Fruit fly (Drosophila melanogaster) S2 (cell line): Measurements from ENCODE around the gene CG34428.

Source experiments
- CG8478 ChIP-seq: fragments of >200 bp; optimal IDR thresholded peaks from 2 replicates; lab custom pipeline; 2018
- CTCF ChIP-seq, 2 experiments: fragments of >200 bp; optimal IDR thresholded peaks; 2 replicates each; lab custom pipeline; 2018

DNA sequence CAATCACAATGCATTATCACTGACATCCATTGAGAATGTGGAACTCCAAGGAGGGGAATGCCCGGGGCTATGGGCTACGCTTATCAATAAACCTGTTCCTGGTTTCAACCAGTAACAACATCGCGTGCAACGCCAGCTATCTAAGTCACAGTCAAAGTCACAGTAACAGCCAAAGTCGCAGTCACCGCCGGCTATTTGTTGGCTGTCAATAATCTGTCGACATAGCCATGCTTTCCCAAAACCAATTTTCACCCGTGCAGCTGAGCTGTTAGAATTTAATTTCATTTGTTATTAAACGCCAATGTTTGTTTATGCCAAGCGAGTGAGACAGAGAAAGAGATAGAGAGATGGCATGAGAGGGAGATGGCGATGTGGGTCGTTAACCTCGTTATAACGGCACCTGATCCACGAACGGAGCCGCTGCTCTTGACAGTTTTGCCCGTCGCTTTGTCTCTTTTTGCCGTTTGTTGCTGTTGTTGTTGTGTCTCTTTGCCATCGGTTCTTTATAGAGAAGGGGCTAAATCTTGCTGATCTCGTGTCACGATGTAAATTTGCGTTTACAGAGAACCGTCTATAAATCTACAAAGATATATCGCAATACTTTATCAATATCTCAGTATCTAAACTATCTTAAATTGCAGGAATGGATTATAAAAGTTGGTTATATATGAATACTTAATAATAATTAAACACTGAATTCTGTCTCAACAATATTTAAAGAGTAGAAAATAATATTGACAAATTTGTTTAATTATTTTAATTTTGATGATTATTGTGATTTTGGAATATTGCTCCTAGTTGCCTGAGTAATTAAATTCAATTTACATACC, 29.3 kb upstream of the CG34428 start:
- no peak for TF ChIP-seq CG8478 (lab: Kevin White, UChicago)
- TF ChIP-seq CTCF (optimal IDR thresholded peaks at IDR 0.05; lab: Kevin White, UChicago): no peak
